Worm (Caenorhabditis elegans): ENCODE data around the gene C44C10.3.

Gene C44C10.3

ce11 chrX:11680851-11681250 is 21.5 kb upstream of the C44C10.3 start, which contains the start of gene T04F8.7:
Gene T04F8.7, minus strand, starts transcription at chrX:11680980.
- TF ChIP-seq nhr-11 (tag; optimal IDR thresholded peaks at IDR 0.05) (no peak), ztf-11 (tag; optimal IDR thresholded peaks at IDR 0.05) (no peak), egl-27 (tag; optimal IDR thresholded peaks at IDR 0.05) (no peak), R02D3.7 (tag; optimal IDR thresholded peaks at IDR 0.05) (no peak), unc-55 (GFP tag; optimal IDR thresholded peaks at IDR 0.05) (no peak), crh-2 (tag; optimal IDR thresholded peaks at IDR 0.05) (peak; percentile 11), sma-3 (GFP tag; optimal IDR thresholded peaks at IDR 0.05) (no peak), Y55F3AM.14 (GFP tag; optimal IDR thresholded peaks at IDR 0.05) (no peak), fos-1 (tag; optimal IDR thresholded peaks at IDR 0.05) (peak; percentile 83), nhr-6 (tag; optimal IDR thresholded peaks at IDR 0.05) (no peak), skn-1 (tag; optimal IDR thresholded peaks at IDR 0.05) (no peak), elt-1 (tag; optimal IDR thresholded peaks at IDR 0.05) (no peak), elt-3 (tag; optimal IDR thresholded peaks at IDR 0.05) (no peak), F13H6.1 (tag; optimal IDR thresholded peaks at IDR 0.05) (peak; percentile 6), unc-39 (tag; optimal IDR thresholded peaks at IDR 0.05) (no peak), sma-9 (GFP tag; optimal IDR thresholded peaks at IDR 0.05) (peak; percentile 24), sma-9 (tag; optimal IDR thresholded peaks at IDR 0.05) (no peak), ceh-82 (tag; optimal IDR thresholded peaks at IDR 0.05) (no peak), ceh-16 (tag; optimal IDR thresholded peaks at IDR 0.05) (no peak), ztf-1 (GFP tag; conservative IDR thresholded peaks at IDR 0.05) (no peak), snpc-4 (tag; optimal IDR thresholded peaks at IDR 0.05) (no peak), nhr-21 (tag; optimal IDR thresholded peaks at IDR 0.05) (no peak), blmp-1 (tag; optimal IDR thresholded peaks at IDR 0.05; ENCODE audit: insufficient read depth) (no peak), lin-13 (GFP tag; optimal IDR thresholded peaks at IDR 0.05) (no peak), gmeb-1 (tag; optimal IDR thresholded peaks at IDR 0.05) (no peak), mbf-1 (tag; optimal IDR thresholded peaks at IDR 0.05) (no peak), ZK546.5 (tag; optimal IDR thresholded peaks at IDR 0.05) (no peak), sem-4 (tag; optimal IDR thresholded peaks at IDR 0.05) (no peak), unc-62 (GFP tag; optimal IDR thresholded peaks at IDR 0.05) (no peak), C34F6.9 (tag; optimal IDR thresholded peaks at IDR 0.05) (no peak), zag-1 (tag; optimal IDR thresholded peaks at IDR 0.05) (no peak)

DNA sequence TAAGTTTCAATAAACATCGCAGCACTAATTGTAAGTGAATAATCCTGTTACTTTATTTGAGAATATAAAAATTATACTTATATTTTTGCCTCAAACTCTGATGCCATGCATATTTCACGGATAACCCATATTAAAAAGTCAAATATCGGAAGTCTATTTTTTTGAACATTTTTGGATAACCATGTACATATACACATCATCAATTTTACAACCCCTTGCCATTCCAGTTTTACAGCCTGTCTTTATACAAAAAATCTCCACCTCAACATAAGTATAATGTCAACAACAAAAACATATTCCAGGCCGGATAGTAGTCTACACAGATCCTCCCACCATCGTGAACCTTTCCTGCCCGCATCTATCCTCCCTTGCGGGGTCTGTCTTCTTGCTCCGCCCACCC is 18.1 kb upstream of the C44C10.3 start, which contains the start of gene hnd-1:
hnd-1 (plus strand) TSS at position 301 of the 400 bp plus-strand sequence.
- TF ChIP-seq unc-62 (GFP tag; optimal IDR thresholded peaks at IDR 0.05) (no peak), ceh-82 (tag; optimal IDR thresholded peaks at IDR 0.05) (no peak), skn-1 (tag; optimal IDR thresholded peaks at IDR 0.05) (no peak), R02D3.7 (tag; optimal IDR thresholded peaks at IDR 0.05) (no peak), snpc-4 (tag; optimal IDR thresholded peaks at IDR 0.05) (no peak), aly-2 (tag; optimal IDR thresholded peaks at IDR 0.05) (no peak), sem-4 (tag; optimal IDR thresholded peaks at IDR 0.05) (no peak), zag-1 (tag; optimal IDR thresholded peaks at IDR 0.05) (no peak), lin-39 (tag; optimal IDR thresholded peaks at IDR 0.05) (no peak), ceh-16 (tag; optimal IDR thresholded peaks at IDR 0.05) (no peak), nhr-237 (tag; optimal IDR thresholded peaks at IDR 0.05) (no peak), nhr-12 (tag; optimal IDR thresholded peaks at IDR 0.05) (no peak), nhr-6 (tag; optimal IDR thresholded peaks at IDR 0.05) (no peak), mbf-1 (tag; optimal IDR thresholded peaks at IDR 0.05) (no peak), sma-9 (GFP tag; optimal IDR thresholded peaks at IDR 0.05) (no peak), sma-9 (tag; optimal IDR thresholded peaks at IDR 0.05) (no peak), elt-1 (tag; optimal IDR thresholded peaks at IDR 0.05) (no peak), mab-5 (tag; optimal IDR thresholded peaks at IDR 0.05) (no peak), ZK546.5 (tag; optimal IDR thresholded peaks at IDR 0.05) (no peak), sma-3 (GFP tag; optimal IDR thresholded peaks at IDR 0.05) (no peak), alr-1 (tag; optimal IDR thresholded peaks at IDR 0.05) (no peak)

- no peak for TF ChIP-seq nhr-237 (tag; optimal IDR thresholded peaks at IDR 0.05)
- no peak for TF ChIP-seq ama-1 (optimal IDR thresholded peaks at IDR 0.05)
- no peak for TF ChIP-seq nhr-10 (tag; optimal IDR thresholded peaks at IDR 0.05)
- TF ChIP-seq fos-1 (tag; optimal IDR thresholded peaks at IDR 0.05), result no peak
- no peak for TF ChIP-seq blmp-1 (tag; optimal IDR thresholded peaks at IDR 0.05; ENCODE audit: insufficient read depth)
- no peak for TF ChIP-seq ztf-4 (tag; optimal IDR thresholded peaks at IDR 0.05)
- no peak for TF ChIP-seq ztf-1 (GFP tag; conservative IDR thresholded peaks at IDR 0.05)
Measured at ce11 chrX:11687836-11688319, 14.5 kb upstream of the C44C10.3 start, which contains the start of gene C44C10.7. Gene C44C10.7, minus strand, starts transcription at chrX:11688269.

Measured in whole organism, L2 larva.